Worm (Caenorhabditis elegans): ENCODE measurements around the gene ced-5.

DNA sequence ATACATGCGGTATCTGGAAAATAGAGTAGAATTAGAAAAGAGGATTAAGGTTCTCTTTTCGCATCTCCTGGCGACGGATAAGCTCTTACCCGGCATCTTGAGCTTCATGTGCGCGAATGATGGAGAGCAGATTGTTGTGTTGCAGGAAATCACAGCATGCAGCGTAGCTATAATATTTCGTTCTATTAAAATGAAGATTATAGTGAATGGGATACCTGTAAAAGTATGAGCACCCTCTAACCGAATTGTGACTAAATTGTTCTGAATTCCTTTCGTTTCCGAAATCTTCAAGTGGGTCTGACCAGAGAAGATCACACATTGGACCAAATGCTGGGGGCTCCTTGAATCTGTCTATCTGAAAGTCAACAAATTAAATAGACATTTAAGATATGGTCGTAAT lies 14.5 kb downstream of the ced-5 start:
- TF ChIP-seq med-1 (GFP tag; optimal IDR thresholded peaks at IDR 0.05; ENCODE audit: insufficient read depth) = no peak
- no peak for TF ChIP-seq klf-2 (GFP tag; conservative IDR thresholded peaks at IDR 0.05)
- TF ChIP-seq T22C8.4 (GFP tag; IDR thresholded peaks at IDR 0.05) = no peak
- TF ChIP-seq flt-1 (GFP tag; IDR thresholded peaks at IDR 0.05) = no peak
- TF ChIP-seq ref-1 (GFP tag; conservative IDR thresholded peaks at IDR 0.05) = no peak
- TF ChIP-seq cog-1 (tag; optimal IDR thresholded peaks at IDR 0.05) = no peak
- no peak for TF ChIP-seq tab-1 (GFP tag; IDR thresholded peaks at IDR 0.05)
